Fruit fly (Drosophila melanogaster) whole organism, embryonic: ENCODE results near the gene Vav.

Source experiments
- Aef1 ChIP-seq: fragments of 200-800 bp; sonication (Bioruptor generic); IDR thresholded peaks from 3 replicates; pipeline ENCODE4 v1.3.6; 2022; ENCODE audit warnings: missing biosample characterization, missing genetic modification characterization
- Awh ChIP-seq: fragments of 200-800 bp; sonication (Bioruptor generic); IDR thresholded peaks from 2 replicates; pipeline ENCODE4, ENCODE4 v1.3.6; 2022; ENCODE audit warnings: missing biosample characterization, missing genetic modification characterization
- Bgb ChIP-seq: fragments of 200-800 bp; sonication (Bioruptor generic); IDR thresholded peaks from 2 replicates; pipeline ENCODE4 v1.3.6; 2022; ENCODE audit warnings: missing biosample characterization, missing genetic modification characterization; ENCODE audit not compliant: partially characterized antibody
- Blimp-1 ChIP-seq: fragments of 200-800 bp; sonication (Bioruptor generic); optimal IDR thresholded peaks from 3 replicates; lab custom pipeline; 2018; ENCODE audit warnings: missing biosample characterization, missing genetic modification characterization, mild to moderate bottlenecking, moderate library complexity, missing genetic modification reagents
- CG10321 ChIP-seq: fragments of 200-800 bp; sonication (Bioruptor generic); IDR thresholded peaks from 2 replicates; pipeline ENCODE4 v1.3.6; 2022; ENCODE audit warnings: missing biosample characterization, missing genetic modification characterization
- CG11247 ChIP-seq: fragments of 200-800 bp; sonication (Bioruptor generic); IDR thresholded peaks from 2 replicates; pipeline ENCODE4 v1.3.6; 2022; ENCODE audit warnings: missing biosample characterization, missing genetic modification characterization
- CG11560 ChIP-seq: fragments of 200-800 bp; sonication (Bioruptor generic); IDR thresholded peaks from 3 replicates; pipeline ENCODE4 v1.3.6; 2022; ENCODE audit warnings: missing biosample characterization, missing genetic modification characterization
- CG11723 ChIP-seq: fragments of 200-800 bp; sonication (Bioruptor generic); optimal IDR thresholded peaks from 2 replicates; lab custom pipeline; 2017; ENCODE audit warnings: missing biosample characterization, mild to moderate bottlenecking, missing genetic modification characterization
- CG12219 ChIP-seq: fragments of 200-800 bp; sonication (Bioruptor generic); optimal IDR thresholded peaks from 3 replicates; lab custom pipeline; 2018; ENCODE audit warnings: missing biosample characterization, mild to moderate bottlenecking, missing genetic modification characterization
- CG12942 ChIP-seq: fragments of 200-800 bp; sonication (Bioruptor generic); optimal IDR thresholded peaks from 3 replicates; lab custom pipeline; 2016; ENCODE audit warnings: missing biosample characterization, missing genetic modification characterization
- CG14050 ChIP-seq: fragments of 200-800 bp; sonication (Bioruptor generic); IDR thresholded peaks from 3 replicates; pipeline ENCODE4 v1.3.6; 2022; ENCODE audit warnings: missing biosample characterization, missing genetic modification characterization
- CG15479 ChIP-seq: fragments of 200-800 bp; sonication (Bioruptor generic); optimal IDR thresholded peaks from 3 replicates; lab custom pipeline; 2019; ENCODE audit warnings: missing biosample characterization, mild to moderate bottlenecking, missing genetic modification characterization, moderate library complexity
- CG1647 ChIP-seq: fragments of 200-800 bp; sonication (Bioruptor generic); optimal IDR thresholded peaks from 3 replicates; lab custom pipeline; 2016; ENCODE audit warnings: missing biosample characterization, missing genetic modification characterization
- CG17186 ChIP-seq: fragments of 200-800 bp; sonication (Bioruptor generic); optimal IDR thresholded peaks from 3 replicates; lab custom pipeline; 2017; ENCODE audit warnings: missing biosample characterization, missing genetic modification reagents, missing genetic modification characterization
- CG17328 ChIP-seq: fragments of 200-800 bp; sonication (Bioruptor generic); IDR thresholded peaks from 2 replicates; pipeline ENCODE4 v1.3.6; 2022; ENCODE audit warnings: missing biosample characterization, missing genetic modification characterization
- CG18764 ChIP-seq: fragments of 200-800 bp; sonication (Bioruptor generic); optimal IDR thresholded peaks from 3 replicates; lab custom pipeline; 2016; ENCODE audit warnings: missing biosample characterization, missing genetic modification characterization
- CG2199 ChIP-seq: fragments of 200-800 bp; sonication (Bioruptor generic); IDR thresholded peaks from 3 replicates; pipeline ENCODE4 v1.3.6; 2022; ENCODE audit warnings: missing biosample characterization, missing genetic modification characterization
- CG2678 ChIP-seq: fragments of 200-800 bp; sonication (Bioruptor generic); optimal IDR thresholded peaks from 3 replicates; lab custom pipeline; 2019; ENCODE audit warnings: missing biosample characterization, mild to moderate bottlenecking, missing genetic modification characterization, moderate library complexity
- CG2889 ChIP-seq: fragments of 200-800 bp; sonication (Bioruptor generic); IDR thresholded peaks from 3 replicates; pipeline ENCODE4 v1.3.6; 2022; ENCODE audit warnings: missing biosample characterization, missing genetic modification characterization
- CG32767 ChIP-seq: fragments of 200-800 bp; sonication (Bioruptor generic); IDR thresholded peaks from 2 replicates; pipeline ENCODE4 v1.3.6; 2022; ENCODE audit warnings: missing biosample characterization, missing genetic modification characterization
- CG34376 ChIP-seq: fragments of 200-800 bp; sonication (Bioruptor generic); optimal IDR thresholded peaks from 2 replicates; lab custom pipeline; 2018; ENCODE audit warnings: missing biosample characterization, mild to moderate bottlenecking, missing genetic modification characterization
- CG3847 ChIP-seq: fragments of 200-800 bp; sonication (Bioruptor generic); IDR thresholded peaks from 2 replicates; pipeline ENCODE4 v1.3.6; 2022; ENCODE audit warnings: missing biosample characterization, missing genetic modification characterization
- CG4360 ChIP-seq: fragments of 200-800 bp; sonication (Bioruptor generic); IDR thresholded peaks from 2 replicates; pipeline ENCODE4 v1.3.6; 2022; ENCODE audit warnings: missing biosample characterization, missing genetic modification characterization
- CG4617 ChIP-seq: fragments of 200-800 bp; sonication (Bioruptor generic); optimal IDR thresholded peaks from 3 replicates; lab custom pipeline; 2016; ENCODE audit warnings: missing biosample characterization, missing genetic modification characterization, borderline replicate concordance
- CG5245 ChIP-seq: fragments of 200-800 bp; sonication (Bioruptor generic); optimal IDR thresholded peaks from 3 replicates; lab custom pipeline; 2016; ENCODE audit warnings: missing biosample characterization, missing genetic modification characterization
- CG7372 ChIP-seq: fragments of 200-800 bp; sonication (Bioruptor generic); IDR thresholded peaks from 2 replicates; pipeline ENCODE4 v1.3.6; 2022; ENCODE audit warnings: missing biosample characterization, missing genetic modification characterization
- CG8290 ChIP-seq, 3 experiments: fragments of 200-800 bp; sonication (Bioruptor generic); optimal IDR thresholded peaks; 2 replicates each; lab custom pipeline; 2016 to 2019; ENCODE audit warnings: missing biosample characterization in 3 of 3, missing genetic modification characterization in 3 of 3, mild to moderate bottlenecking in 2 of 3, moderate library complexity in 1 of 3
- CG8388 ChIP-seq: fragments of 200-800 bp; sonication (Bioruptor generic); optimal IDR thresholded peaks from 2 replicates; lab custom pipeline; 2019; ENCODE audit warnings: missing biosample characterization, mild to moderate bottlenecking, missing genetic modification characterization, moderate library complexity
- CTCF ChIP-seq: fragments of 200-800 bp; sonication (Bioruptor generic); optimal IDR thresholded peaks from 2 replicates; lab custom pipeline; 2017; ENCODE audit warnings: missing biosample characterization, mild to moderate bottlenecking, missing genetic modification characterization, moderate library complexity
- Dref ChIP-seq: fragments of 200-800 bp; sonication (Bioruptor generic); IDR thresholded peaks from 2 replicates; pipeline ENCODE4 v1.3.6; 2022; ENCODE audit warnings: missing biosample characterization, missing genetic modification characterization
- HLH54F ChIP-seq: fragments of 200-800 bp; sonication (Bioruptor generic); optimal IDR thresholded peaks from 3 replicates; lab custom pipeline; 2016; ENCODE audit warnings: missing biosample characterization, missing genetic modification characterization
- NK7.1 ChIP-seq: fragments of 200-800 bp; sonication (Bioruptor generic); optimal IDR thresholded peaks from 3 replicates; lab custom pipeline; 2016; ENCODE audit warnings: missing biosample characterization, missing genetic modification characterization
- Neu2 ChIP-seq: fragments of 200-800 bp; sonication (Bioruptor generic); optimal IDR thresholded peaks from 3 replicates; lab custom pipeline; 2016; ENCODE audit warnings: missing biosample characterization, missing genetic modification characterization, borderline replicate concordance
- Rx ChIP-seq: fragments of 200-800 bp; sonication (Bioruptor generic); IDR thresholded peaks from 2 replicates; pipeline ENCODE4 v1.3.6; 2022; ENCODE audit warnings: missing biosample characterization, missing genetic modification characterization
- Usf ChIP-seq: fragments of 200-800 bp; sonication (Bioruptor generic); optimal IDR thresholded peaks from 2 replicates; lab custom pipeline; 2017; ENCODE audit warnings: missing genotype, missing biosample characterization, missing genetic modification characterization
- ase ChIP-seq: fragments of 200-800 bp; sonication (Bioruptor generic); IDR thresholded peaks from 3 replicates; pipeline ENCODE4 v1.3.6; 2022; ENCODE audit warnings: missing biosample characterization, missing genetic modification characterization
- ash1 ChIP-seq: fragments of 200-800 bp; sonication (Bioruptor generic); optimal IDR thresholded peaks from 2 replicates; lab custom pipeline; 2018; ENCODE audit warnings: missing biosample characterization, mild to moderate bottlenecking, missing genetic modification characterization
- bab2 ChIP-seq: fragments of 200-800 bp; sonication (Bioruptor generic); optimal IDR thresholded peaks from 2 replicates; lab custom pipeline; 2016; ENCODE audit warnings: missing biosample characterization, missing genetic modification characterization
- btn ChIP-seq: fragments of 200-800 bp; sonication (Bioruptor generic); optimal IDR thresholded peaks from 2 replicates; lab custom pipeline; 2016; ENCODE audit warnings: missing biosample characterization, missing genetic modification characterization
- caup ChIP-seq: fragments of 200-800 bp; sonication (Bioruptor generic); optimal IDR thresholded peaks from 3 replicates; lab custom pipeline; 2017; ENCODE audit warnings: missing biosample characterization, mild to moderate bottlenecking, missing genetic modification characterization, moderate library complexity; ENCODE audit not compliant: severe bottlenecking
- ci ChIP-seq: fragments of 200-800 bp; sonication (Bioruptor generic); IDR thresholded peaks from 3 replicates; pipeline ENCODE4 v1.3.6; 2022; ENCODE audit warnings: missing biosample characterization, missing genetic modification characterization
- grau ChIP-seq: fragments of 200-800 bp; optimal IDR thresholded peaks from 3 replicates; lab custom pipeline; 2019; ENCODE audit warnings: missing biosample characterization, mild to moderate bottlenecking, missing genetic modification characterization, moderate library complexity
- jigr1 ChIP-seq: fragments of 200-800 bp; sonication (Bioruptor generic); IDR thresholded peaks from 3 replicates; pipeline ENCODE4 v1.3.6; 2022; ENCODE audit warnings: missing biosample characterization, missing genetic modification characterization
- luna ChIP-seq: fragments of 200-800 bp; sonication (Bioruptor generic); optimal IDR thresholded peaks from 2 replicates; lab custom pipeline; 2016; ENCODE audit warnings: missing biosample characterization, missing genetic modification characterization
- sc ChIP-seq, 3 experiments: fragments of >200 bp in 2 of 3; fragments of 200-800 bp in 1 of 3; sonication (Bioruptor generic) in 1 of 3; optimal IDR thresholded peaks; 2 replicates in 2 of 3; 3 replicates in 1 of 3; lab custom pipeline; 2017; ENCODE audit warnings: mild to moderate bottlenecking in 1 of 3, missing biosample characterization in 1 of 3, missing genetic modification characterization in 1 of 3, missing genetic modification reagents in 1 of 3
- sima ChIP-seq: fragments of 200-800 bp; sonication (Bioruptor generic); optimal IDR thresholded peaks from 2 replicates; lab custom pipeline; 2016; ENCODE audit warnings: missing biosample characterization, missing genetic modification characterization
- sqz ChIP-seq: fragments of 200-800 bp; sonication (Bioruptor generic); optimal IDR thresholded peaks from 3 replicates; lab custom pipeline; 2018; ENCODE audit warnings: missing biosample characterization, mild to moderate bottlenecking, missing genetic modification characterization
- ssp ChIP-seq: fragments of 200-800 bp; sonication (Bioruptor generic); IDR thresholded peaks from 2 replicates; pipeline ENCODE4 v1.3.6; 2022; ENCODE audit warnings: missing biosample characterization, missing genetic modification characterization

Vav gene

dm6 chrX:19297899-19298784 is 36.5 kb downstream of the Vav start, which contains the start of gene CG8034 (continued):
- TF ChIP-seq Awh (GFP tag; lab: Robert Waterston, UW) (peak; percentile 90), ci (peak; percentile 90), CG15479 (peak; percentile 39), CG4360 (GFP tag; lab: Robert Waterston, UW) (peak; percentile 62; the same call in 1 of the 2 replicates), CG12219 (GFP tag; lab: Kevin White, UChicago) (peak; percentile 96), Bgb (0 out of 2 replicates have a peak, but pooled peaks have one; percentile 44), CG14050 (GFP tag; lab: Robert Waterston, UW) (peak; percentile 90), CG18764 (GFP tag; lab: Kevin White, UChicago) (peak; percentile 89), ssp (GFP tag; lab: Robert Waterston, UW) (peak; percentile 87), CG2678 (peak; percentile 99), HLH54F (GFP tag; lab: Kevin White, UChicago) (peak; percentile 96), btn (peak; percentile 82), sima (GFP tag; lab: Kevin White, UChicago) (peak; percentile 86), CG2199 (GFP tag; lab: Robert Waterston, UW) (0 out of 3 replicates have a peak, but pooled peaks have one; percentile 61), Dref (GFP tag; lab: Robert Waterston, UW) (peak; percentile 36; the same call in 1 of the 2 replicates), Rx (peak; percentile 89), luna (GFP tag; lab: Kevin White, UChicago) (peak; percentile 77), CG10321 (GFP tag; lab: Robert Waterston, UW) (peak; percentile 54), CG3847 (GFP tag; lab: Robert Waterston, UW) (peak; percentile 97), CG34376 (GFP tag; lab: Kevin White, UChicago) (peak; percentile 97), CG7372 (GFP tag; lab: Robert Waterston, UW) (peak; percentile 97), CG5245 (GFP tag; lab: Kevin White, UChicago) (peak; percentile 89), CG17328 (GFP tag; lab: Robert Waterston, UW) (peak; percentile 83), caup (peak; percentile 96), CG1647 (GFP tag; lab: Kevin White, UChicago) (peak; percentile 93), CG11560 (peak; percentile 89), CG4617 (GFP tag; lab: Kevin White, UChicago) (peak; percentile 90), ash1 (GFP tag; lab: Kevin White, UChicago) (peak; percentile 64), CTCF (peak; percentile 62), ase (GFP tag; lab: Robert Waterston, UW) (peak; percentile 87), CG2889 (GFP tag; lab: Robert Waterston, UW) (peak; percentile 90), CG11723 (peak; percentile 96), CG8388 (peak; percentile 95), Neu2 (GFP tag; lab: Kevin White, UChicago) (peak; percentile 69), grau (tag; lab: Kevin White, UChicago) (peak; percentile 97), Aef1 (GFP tag; lab: Robert Waterston, UW) (peak; percentile 93), sqz (peak; percentile 95), CG11247 (GFP tag; lab: Robert Waterston, UW) (peak; percentile 90), sc (optimal IDR thresholded peaks at IDR 0.05; lab: Kevin White, UChicago) (no peak), sc (GFP tag; optimal IDR thresholded peaks at IDR 0.05; lab: Kevin White, UChicago) (peak; percentile 93), Usf (GFP tag; lab: Kevin White, UChicago) (peak; percentile 97), Blimp-1 (GFP tag; lab: Kevin White, UChicago) (peak; percentile 92), jigr1 (peak; percentile 92), CG32767 (peak; percentile 96), NK7.1 (GFP tag; lab: Kevin White, UChicago) (peak; percentile 94), CG12942 (GFP tag; lab: Kevin White, UChicago) (peak; percentile 95), CG17186 (peak; percentile 85), bab2 (GFP tag; lab: Kevin White, UChicago) (peak; percentile 95), CG8290 (GFP tag; optimal IDR thresholded peaks at IDR 0.05; lab: Kevin White, UChicago) (peak; percentile 93), CG8290 (tag; optimal IDR thresholded peaks at IDR 0.05; lab: Kevin White, UChicago) (peak; percentile 82)
